Worm (Caenorhabditis elegans): Measurements from ENCODE around the gene F40B5.2.
"Not testable (repeated sequence)": the region's sequence is repeated elsewhere in the genome, so short reads cannot be mapped to it uniquely, and the experiment has no call there.

The F40B5.2 gene

DNA sequence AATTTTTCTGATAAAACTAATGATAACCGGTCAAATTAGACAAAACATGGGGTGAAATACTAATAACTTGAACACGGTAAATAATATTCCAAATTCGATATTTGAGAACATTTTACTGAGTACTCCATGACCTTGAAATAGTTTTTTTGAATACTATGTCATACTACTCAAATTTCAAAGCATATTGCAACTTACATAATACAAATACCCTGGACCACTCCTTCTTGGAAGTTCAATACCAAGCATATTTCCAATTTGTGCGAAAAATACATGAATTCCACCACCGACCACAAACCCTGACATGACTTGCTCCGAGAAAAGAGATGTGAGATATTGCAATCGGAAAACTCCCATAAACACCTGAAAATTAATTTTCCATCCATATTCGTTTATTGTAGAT is 39.2 kb downstream of the F40B5.2 start (continued):
- TF ChIP-seq attf-3 (GFP tag; conservative IDR thresholded peaks at IDR 0.05): no peak

DNA sequence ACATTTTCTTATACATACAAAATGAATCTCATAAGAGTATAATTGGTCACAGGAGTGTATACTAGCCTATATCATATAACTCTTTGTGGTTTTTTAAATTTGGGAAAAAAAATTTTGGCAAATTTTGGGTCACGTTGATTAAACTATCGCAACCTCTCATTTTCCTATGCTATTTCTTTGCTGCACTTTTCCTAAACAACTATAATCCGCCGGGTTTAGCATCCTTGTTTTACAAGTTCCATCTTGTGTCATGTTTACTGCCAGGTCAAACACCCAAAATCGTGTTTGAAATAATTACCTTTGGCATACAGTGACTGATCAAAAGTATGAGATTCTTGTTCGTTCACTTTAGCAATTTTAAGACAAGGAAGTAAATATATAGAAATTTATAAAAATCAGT is 40.6 kb downstream of the F40B5.2 start, which contains the start of gene sulp-3:
Gene sulp-3 (minus strand): TSS at position 101 of the 400 bp plus-strand sequence.
- TF ChIP-seq dpff-1 (tag; optimal IDR thresholded peaks at IDR 0.05): no peak
- no peak for TF ChIP-seq K12H6.12 (tag; optimal IDR thresholded peaks at IDR 0.05)
- TF ChIP-seq nhr-27 (tag; optimal IDR thresholded peaks at IDR 0.05): no peak
- no peak for TF ChIP-seq lsl-1 (GFP tag; optimal IDR thresholded peaks at IDR 0.05)
- no peak for TF ChIP-seq Y53G8AR.9 (GFP tag; conservative IDR thresholded peaks at IDR 0.05)
- TF ChIP-seq lin-26 (GFP tag; IDR thresholded peaks at IDR 0.05): no peak

DNA sequence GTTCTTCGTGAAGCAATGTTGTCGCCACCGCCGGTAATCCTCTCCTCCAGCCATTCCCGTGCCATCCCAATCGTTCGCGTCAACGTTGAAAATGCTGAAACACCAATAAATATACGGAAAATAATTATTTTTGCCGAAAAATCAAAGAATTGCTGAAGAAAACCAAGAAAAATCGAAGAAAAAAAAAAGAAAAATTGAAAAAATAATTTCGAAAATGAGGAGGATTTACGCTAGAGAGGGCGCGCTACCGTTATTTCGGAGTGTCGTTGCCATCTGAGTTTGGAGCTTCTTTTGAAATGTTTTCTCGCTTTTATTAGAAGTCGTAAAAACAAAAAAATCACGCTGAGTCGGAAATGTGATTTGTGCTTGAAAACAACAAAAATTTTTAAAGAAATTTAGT is 43.1 kb downstream of the F40B5.2 start, which contains the start of gene F08F1.9:
Gene F08F1.9 (minus strand): TSS at position 101 of the 400 bp plus-strand sequence.
- TF ChIP-seq dpl-1 (GFP tag; optimal IDR thresholded peaks at IDR 0.05); F23B12.7 (tag; optimal IDR thresholded peaks at IDR 0.05; ENCODE audit: insufficient read depth); ceh-91 (GFP tag; IDR thresholded peaks at IDR 0.05): not testable (repeated sequence)

DNA sequence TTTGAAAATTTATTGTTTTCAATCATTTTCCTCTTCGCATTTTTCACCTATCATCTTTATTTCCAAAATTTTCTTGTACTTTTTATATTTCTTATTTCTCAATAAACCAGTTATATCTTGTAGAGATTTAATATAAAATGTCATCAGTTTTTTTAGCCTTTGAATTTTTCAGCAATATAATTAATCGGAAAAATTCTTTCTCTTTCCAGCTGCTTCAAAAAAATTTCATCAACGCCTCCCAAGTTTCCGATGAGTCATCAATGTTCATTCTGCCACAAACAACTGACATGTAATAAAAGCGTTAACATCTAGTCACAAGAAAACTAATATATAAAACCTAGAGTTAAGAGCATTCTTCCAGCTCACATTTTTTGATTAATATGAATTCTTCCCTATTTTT is 45.5 kb downstream of the F40B5.2 start, which contains the start of gene F08F1.4:
Gene F08F1.4 (plus strand): TSS at position 301 of the 400 bp plus-strand sequence.
- no peak for TF ChIP-seq sea-2 (GFP tag; IDR thresholded peaks at IDR 0.05)
- no peak for TF ChIP-seq cebp-1 (GFP tag; IDR thresholded peaks at IDR 0.05)
- TF ChIP-seq cebp-1 (tag; optimal IDR thresholded peaks at IDR 0.05): no peak
- no peak for TF ChIP-seq somi-1 (GFP tag; optimal IDR thresholded peaks at IDR 0.05)
- TF ChIP-seq pbrm-1 (GFP tag; IDR thresholded peaks at IDR 0.05): no peak
- TF ChIP-seq C17E4.6 (GFP tag; IDR thresholded peaks at IDR 0.05): no peak

DNA sequence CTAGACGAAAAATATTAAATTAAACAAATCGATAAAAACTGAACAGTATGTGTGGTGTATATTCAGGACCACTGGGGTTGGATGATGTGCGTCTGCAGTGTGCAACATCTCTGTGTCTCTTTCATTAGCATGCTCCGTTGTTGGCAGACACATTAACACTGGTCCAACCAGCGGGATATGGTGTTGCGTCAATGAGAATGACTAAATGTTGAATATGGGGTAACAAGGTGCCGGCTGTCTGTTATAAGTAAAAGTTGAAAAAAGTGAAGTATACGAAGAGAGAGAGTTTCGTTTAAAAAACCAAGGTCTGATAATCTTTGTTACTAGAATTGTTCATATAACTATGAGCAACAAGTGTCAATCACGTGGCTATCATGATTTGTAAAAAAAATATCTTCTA is 49.2 kb downstream of the F40B5.2 start, which contains the start of gene ced-8:
Gene ced-8 (minus strand): TSS at position 101 of the 400 bp plus-strand sequence.
- TF ChIP-seq T07F8.4 (tag; optimal IDR thresholded peaks at IDR 0.05) (no peak), ztf-3 (GFP tag; optimal IDR thresholded peaks at IDR 0.05) (no peak), ceh-91 (GFP tag; IDR thresholded peaks at IDR 0.05) (no peak), snpc-1.3 (tag; optimal IDR thresholded peaks at IDR 0.05; ENCODE audit: insufficient read depth) (no peak), B0336.3 (GFP tag; IDR thresholded peaks at IDR 0.05) (no peak), egrh-3 (GFP tag; IDR thresholded peaks at IDR 0.05) (no peak), lin-54 (GFP tag; optimal IDR thresholded peaks at IDR 0.05) (no peak), F55B11.4 (tag; optimal IDR thresholded peaks at IDR 0.05; ENCODE audit: borderline replicate concordance, insufficient read depth) (no peak), hlh-26 (GFP tag; conservative IDR thresholded peaks at IDR 0.05) (no peak), mcd-1 (GFP tag; IDR thresholded peaks at IDR 0.05) (no peak), F37B4.10 (GFP tag; IDR thresholded peaks at IDR 0.05) (no peak), snpc-4 (GFP tag; optimal IDR thresholded peaks at IDR 0.05) (no peak), snpc-4 (tag; optimal IDR thresholded peaks at IDR 0.05) (no peak), let-526 (GFP tag; IDR thresholded peaks at IDR 0.05) (no peak), C06A6.2 (GFP tag; conservative IDR thresholded peaks at IDR 0.05) (no peak), nhr-80 (tag; optimal IDR thresholded peaks at IDR 0.05) (no peak), pbrm-1 (GFP tag; IDR thresholded peaks at IDR 0.05) (no peak), rpc-1 (optimal IDR thresholded peaks at IDR 0.05) (no peak), rpc-1 (tag; optimal IDR thresholded peaks at IDR 0.05) (no peak), dox-1 (GFP tag; IDR thresholded peaks at IDR 0.05) (no peak)
